Fruit fly (Drosophila melanogaster) whole organism, embryonic: ENCODE data around the gene mRpL30.
A peak's percentile ranks its signal among the peaks of the same experiment; 100 is the strongest.

ENCODE experiments used
- Bdp1 ChIP-seq: fragments of 200-800 bp; sonication (Bioruptor generic); optimal IDR thresholded peaks from 3 replicates; lab custom pipeline; 2016; ENCODE audit warnings: missing biosample characterization, missing genetic modification characterization
- BtbVII ChIP-seq: fragments of 200-800 bp; sonication (Bioruptor generic); optimal IDR thresholded peaks from 3 replicates; lab custom pipeline; 2017; ENCODE audit warnings: missing biosample characterization, mild to moderate bottlenecking, missing genetic modification characterization
- CG10321 ChIP-seq: fragments of 200-800 bp; sonication (Bioruptor generic); IDR thresholded peaks from 2 replicates; pipeline ENCODE4 v1.3.6; 2022; ENCODE audit warnings: missing biosample characterization, missing genetic modification characterization
- CG10462 ChIP-seq: fragments of 200-800 bp; sonication (Bioruptor generic); optimal IDR thresholded peaks from 2 replicates; lab custom pipeline; 2016; ENCODE audit warnings: missing biosample characterization, missing genetic modification characterization
- CG11696 ChIP-seq: fragments of 200-800 bp; sonication (Bioruptor generic); IDR thresholded peaks from 2 replicates; pipeline ENCODE4 v1.3.6; 2022; ENCODE audit warnings: missing biosample characterization, missing genetic modification characterization
- CG13296 ChIP-seq: fragments of 200-800 bp; sonication (Bioruptor generic); optimal IDR thresholded peaks from 3 replicates; lab custom pipeline; 2018; ENCODE audit warnings: missing biosample characterization, mild to moderate bottlenecking, missing genetic modification characterization
- CG13424 ChIP-seq: fragments of 200-800 bp; sonication (Bioruptor generic); optimal IDR thresholded peaks from 2 replicates; lab custom pipeline; 2019; ENCODE audit warnings: missing biosample characterization, mild to moderate bottlenecking, missing genetic modification characterization, moderate library complexity
- CG14860 ChIP-seq: fragments of 200-800 bp; sonication (Bioruptor generic); IDR thresholded peaks from 3 replicates; pipeline ENCODE4 v1.3.6; 2022; ENCODE audit warnings: missing biosample characterization, missing genetic modification characterization; ENCODE audit not compliant: partially characterized antibody
- CG15479 ChIP-seq: fragments of 200-800 bp; sonication (Bioruptor generic); optimal IDR thresholded peaks from 3 replicates; lab custom pipeline; 2019; ENCODE audit warnings: missing biosample characterization, mild to moderate bottlenecking, missing genetic modification characterization, moderate library complexity
- CG15696 ChIP-seq: fragments of 200-800 bp; sonication (Bioruptor generic); optimal IDR thresholded peaks from 2 replicates; lab custom pipeline; 2019; ENCODE audit warnings: missing biosample characterization, mild to moderate bottlenecking, missing genetic modification characterization, moderate library complexity
- CG1647 ChIP-seq: fragments of 200-800 bp; sonication (Bioruptor generic); optimal IDR thresholded peaks from 3 replicates; lab custom pipeline; 2016; ENCODE audit warnings: missing biosample characterization, missing genetic modification characterization
- CG16813 ChIP-seq: fragments of 200-800 bp; sonication (Bioruptor generic); IDR thresholded peaks from 3 replicates; pipeline ENCODE4 v1.3.6; 2022; ENCODE audit warnings: missing biosample characterization, missing genetic modification characterization; ENCODE audit not compliant: partially characterized antibody
- CG31224 ChIP-seq: fragments of 200-800 bp; sonication (Bioruptor generic); IDR thresholded peaks from 2 replicates; pipeline ENCODE4 v1.3.6; 2022; ENCODE audit warnings: missing biosample characterization, missing genetic modification characterization
- CG31365 ChIP-seq: fragments of 200-800 bp; sonication (Bioruptor generic); optimal IDR thresholded peaks from 2 replicates; lab custom pipeline; 2018; ENCODE audit warnings: missing biosample characterization, mild to moderate bottlenecking, missing genetic modification characterization
- CG34422 ChIP-seq: fragments of 200-800 bp; sonication (Bioruptor generic); IDR thresholded peaks from 3 replicates; pipeline ENCODE4 v1.3.6; 2022; ENCODE audit warnings: missing biosample characterization, missing genetic modification characterization
- CG4360 ChIP-seq: fragments of 200-800 bp; sonication (Bioruptor generic); IDR thresholded peaks from 2 replicates; pipeline ENCODE4 v1.3.6; 2022; ENCODE audit warnings: missing biosample characterization, missing genetic modification characterization
- CG6254 ChIP-seq: fragments of 200-800 bp; sonication (Bioruptor generic); optimal IDR thresholded peaks from 3 replicates; lab custom pipeline; 2017; ENCODE audit warnings: mild to moderate bottlenecking, missing biosample characterization, missing genetic modification reagents, missing genetic modification characterization
- CG7556 ChIP-seq: fragments of 200-800 bp; sonication (Bioruptor generic); optimal IDR thresholded peaks from 2 replicates; lab custom pipeline; 2017; ENCODE audit warnings: missing biosample characterization, mild to moderate bottlenecking, missing genetic modification characterization
- CG7928 ChIP-seq: fragments of 200-800 bp; sonication (Bioruptor generic); optimal IDR thresholded peaks from 2 replicates; lab custom pipeline; 2017; ENCODE audit warnings: missing biosample characterization, mild to moderate bottlenecking, missing genetic modification characterization
- CG9437 ChIP-seq: fragments of 200-800 bp; sonication (Bioruptor generic); optimal IDR thresholded peaks from 2 replicates; lab custom pipeline; 2018; ENCODE audit warnings: missing biosample characterization, mild to moderate bottlenecking, missing genetic modification characterization
- CG9817 ChIP-seq: fragments of 200-800 bp; sonication (Bioruptor generic); optimal IDR thresholded peaks from 2 replicates; lab custom pipeline; 2018; ENCODE audit warnings: missing biosample characterization, mild to moderate bottlenecking, missing genetic modification characterization, moderate library complexity
- Dbx ChIP-seq: fragments of 200-800 bp; sonication (Bioruptor generic); IDR thresholded peaks from 3 replicates; pipeline ENCODE4 v1.3.6; 2022; ENCODE audit warnings: missing biosample characterization, missing genetic modification characterization
- Dip3 ChIP-seq: fragments of 200-800 bp; sonication (Bioruptor generic); optimal IDR thresholded peaks from 3 replicates; lab custom pipeline; 2016; ENCODE audit warnings: missing biosample characterization, missing genetic modification characterization
- Doc2 ChIP-seq: fragments of 200-800 bp; sonication (Bioruptor generic); IDR thresholded peaks from 2 replicates; pipeline ENCODE4 v1.3.6; 2022; ENCODE audit warnings: missing biosample characterization, missing genetic modification characterization
- Dp ChIP-seq: fragments of 200-800 bp; sonication (Bioruptor generic); optimal IDR thresholded peaks from 2 replicates; lab custom pipeline; 2018; ENCODE audit warnings: missing biosample characterization, mild to moderate bottlenecking, missing genetic modification characterization, moderate library complexity
- E2f2 ChIP-seq: fragments of 200-800 bp; sonication (Bioruptor generic); IDR thresholded peaks from 2 replicates; pipeline ENCODE4 v1.3.6; 2022; ENCODE audit warnings: missing biosample characterization, missing genetic modification characterization
- H15 ChIP-seq: fragments of 200-800 bp; sonication (Bioruptor generic); IDR thresholded peaks from 3 replicates; pipeline ENCODE4 v1.3.6; 2022; ENCODE audit warnings: missing biosample characterization, missing genetic modification characterization
- Hmx ChIP-seq: fragments of 200-800 bp; sonication (Bioruptor generic); optimal IDR thresholded peaks from 2 replicates; lab custom pipeline; 2016; ENCODE audit warnings: missing biosample characterization, missing genetic modification characterization
- Jarid2 ChIP-seq: fragments of 200-800 bp; sonication (Bioruptor generic); optimal IDR thresholded peaks from 3 replicates; lab custom pipeline; 2017; ENCODE audit warnings: mild to moderate bottlenecking, missing biosample characterization, missing genetic modification reagents, missing genetic modification characterization
- Kr ChIP-seq: fragments of 200-800 bp; sonication (Bioruptor generic); optimal IDR thresholded peaks from 2 replicates; lab custom pipeline; 2017; ENCODE audit warnings: missing biosample characterization, mild to moderate bottlenecking, missing genetic modification characterization
- Lhr ChIP-seq: fragments of 200-800 bp; sonication (Bioruptor generic); optimal IDR thresholded peaks from 3 replicates; lab custom pipeline; 2017; ENCODE audit warnings: mild to moderate bottlenecking, missing biosample characterization, missing genetic modification reagents, missing genetic modification characterization
- Mad ChIP-seq: fragments of 200-800 bp; sonication (Bioruptor generic); optimal IDR thresholded peaks from 2 replicates; lab custom pipeline; 2016; ENCODE audit warnings: missing biosample characterization, missing genetic modification characterization
- Ptx1 ChIP-seq: fragments of 200-800 bp; sonication (Bioruptor generic); IDR thresholded peaks from 2 replicates; pipeline ENCODE4 v1.3.6; 2022; ENCODE audit warnings: missing biosample characterization, missing genetic modification characterization
- Vsx1 ChIP-seq: fragments of 200-800 bp; sonication (Bioruptor generic); optimal IDR thresholded peaks from 2 replicates; lab custom pipeline; 2017; ENCODE audit warnings: missing biosample characterization, mild to moderate bottlenecking, missing genetic modification characterization, missing genetic modification reagents
- cato ChIP-seq: fragments of 200-800 bp; sonication (Bioruptor generic); optimal IDR thresholded peaks from 2 replicates; lab custom pipeline; 2016; ENCODE audit warnings: missing biosample characterization, missing genetic modification characterization, borderline replicate concordance
- grn ChIP-seq: fragments of 200-800 bp; sonication (Bioruptor generic); optimal IDR thresholded peaks from 3 replicates; lab custom pipeline; 2017; ENCODE audit warnings: missing biosample characterization, missing genetic modification characterization
- nau ChIP-seq: fragments of 200-800 bp; sonication (Bioruptor generic); optimal IDR thresholded peaks from 3 replicates; lab custom pipeline; 2017; ENCODE audit warnings: missing biosample characterization, mild to moderate bottlenecking, missing genetic modification characterization, missing genetic modification reagents
- run ChIP-seq: fragments of 200-800 bp; sonication (Bioruptor generic); optimal IDR thresholded peaks from 3 replicates; lab custom pipeline; 2018; ENCODE audit warnings: missing biosample characterization, mild to moderate bottlenecking, missing genetic modification characterization
- salm ChIP-seq: fragments of 200-800 bp; sonication (Bioruptor generic); optimal IDR thresholded peaks from 2 replicates; lab custom pipeline; 2018; ENCODE audit warnings: missing biosample characterization, mild to moderate bottlenecking, missing genetic modification characterization
- sisA ChIP-seq: fragments of 200-800 bp; sonication (Bioruptor generic); IDR thresholded peaks from 2 replicates; pipeline ENCODE4 v1.3.6; 2022; ENCODE audit warnings: missing biosample characterization, missing genetic modification characterization
- sob ChIP-seq: fragments of 200-800 bp; sonication (Bioruptor generic); IDR thresholded peaks from 2 replicates; pipeline ENCODE4 v1.3.6; 2022; ENCODE audit warnings: missing biosample characterization, missing genetic modification characterization
- tio ChIP-seq: fragments of 200-800 bp; sonication (Bioruptor generic); optimal IDR thresholded peaks from 2 replicates; lab custom pipeline; 2017; ENCODE audit warnings: missing biosample characterization, missing genetic modification characterization, inconsistent platforms
- vnd ChIP-seq: fragments of 200-800 bp; sonication (Bioruptor generic); IDR thresholded peaks from 3 replicates; pipeline ENCODE4 v1.3.6; 2022; ENCODE audit warnings: missing biosample characterization, missing genetic modification characterization; ENCODE audit not compliant: partially characterized antibody
- wek ChIP-seq: fragments of 200-800 bp; sonication (Bioruptor generic); optimal IDR thresholded peaks from 3 replicates; lab custom pipeline; 2018; ENCODE audit warnings: missing biosample characterization, mild to moderate bottlenecking, missing genetic modification characterization, moderate library complexity

mRpL30 gene

dm6 chrX:4609737-4610136, 37.9 kb upstream of the mRpL30 start (continued):
- no peak for TF ChIP-seq H15 (GFP tag; lab: Robert Waterston, UW)
- no peak for TF ChIP-seq sob (GFP tag; lab: Robert Waterston, UW)
- TF ChIP-seq CG13296 (GFP tag; lab: Kevin White, UChicago) = no peak
- no peak for TF ChIP-seq CG10321 (GFP tag; lab: Robert Waterston, UW)
- peak; percentile 22 for TF ChIP-seq Vsx1 (GFP tag; lab: Kevin White, UChicago)
- TF ChIP-seq wek (GFP tag; lab: Kevin White, UChicago) = peak; percentile 51
- TF ChIP-seq grn (GFP tag; lab: Kevin White, UChicago) = peak; percentile 19
- no peak for TF ChIP-seq CG10462 (GFP tag; lab: Kevin White, UChicago)
- no peak for TF ChIP-seq tio (GFP tag; lab: Kevin White, UChicago)
- peak; percentile 93 for TF ChIP-seq CG15479
- no peak for TF ChIP-seq E2f2 (GFP tag; lab: Robert Waterston, UW)
- peak; percentile 37 for TF ChIP-seq Lhr (GFP tag; lab: Kevin White, UChicago)
- no peak for TF ChIP-seq Dip3 (GFP tag; lab: Kevin White, UChicago)
- TF ChIP-seq CG7556 (GFP tag; lab: Kevin White, UChicago) = no peak
- TF ChIP-seq Jarid2 = no peak
- TF ChIP-seq cato (GFP tag; lab: Kevin White, UChicago) = no peak
- TF ChIP-seq Dp = no peak
- TF ChIP-seq CG7928 (GFP tag; lab: Kevin White, UChicago) = no peak
- no peak for TF ChIP-seq CG34422 (GFP tag; lab: Robert Waterston, UW)
- TF ChIP-seq CG16813 (GFP tag; lab: Robert Waterston, UW) = no peak
- no peak for TF ChIP-seq Hmx (GFP tag; lab: Kevin White, UChicago)
- TF ChIP-seq CG31224 (GFP tag; lab: Robert Waterston, UW) = no peak
- no peak for TF ChIP-seq Dbx (GFP tag; lab: Robert Waterston, UW)
- TF ChIP-seq run = no peak
- peak; percentile 5 for TF ChIP-seq CG31365 (tag; lab: Kevin White, UChicago)
- TF ChIP-seq CG9437 (GFP tag; lab: Kevin White, UChicago) = no peak
- TF ChIP-seq Doc2 (GFP tag; lab: Robert Waterston, UW) = no peak
- no peak for TF ChIP-seq CG9817 (tag; lab: Kevin White, UChicago)
- TF ChIP-seq CG14860 (GFP tag; lab: Robert Waterston, UW) = no peak
- TF ChIP-seq Mad (GFP tag; lab: Kevin White, UChicago) = no peak
- TF ChIP-seq CG4360 = no peak
- no peak for TF ChIP-seq CG1647 (GFP tag; lab: Kevin White, UChicago)
- TF ChIP-seq Ptx1 (GFP tag; lab: Robert Waterston, UW) = no peak
- no peak for TF ChIP-seq sisA (GFP tag; lab: Robert Waterston, UW)
- peak; percentile 4 for TF ChIP-seq CG6254
- TF ChIP-seq Kr (GFP tag; lab: Kevin White, UChicago) = peak; percentile 49
- no peak for TF ChIP-seq CG11696 (GFP tag; lab: Robert Waterston, UW)
- TF ChIP-seq salm (tag; lab: Kevin White, UChicago) = no peak
- no peak for TF ChIP-seq Bdp1 (GFP tag; lab: Kevin White, UChicago)
- TF ChIP-seq CG15696 (tag; lab: Kevin White, UChicago) = peak; percentile 63
- peak; percentile 32 for TF ChIP-seq nau
- TF ChIP-seq BtbVII (GFP tag; lab: Kevin White, UChicago) = no peak
- TF ChIP-seq vnd (GFP tag; lab: Robert Waterston, UW) = no peak
- peak; percentile 34 for TF ChIP-seq CG13424 (tag; lab: Kevin White, UChicago)
